Worm (Caenorhabditis elegans) whole organism, late embryonic: Measurements from ENCODE around the gene F31F7.2.

Experiments
- ceh-6 ChIP-seq: fragments of 200-800 bp; sonication (Bioruptor generic); optimal IDR thresholded peaks from 2 replicates; lab custom pipeline; 2018; ENCODE audit warnings: mild to moderate bottlenecking, missing genetic modification characterization, missing compliant biosample characterization
- dve-1 ChIP-seq: sonication (generic microtip); optimal IDR thresholded peaks from 2 replicates; lab custom pipeline; 2017; ENCODE audit warnings: antibody characterized with exemption, mild to moderate bottlenecking, missing genetic modification characterization, missing compliant biosample characterization
- ets-4 ChIP-seq: sonication (generic microtip); optimal IDR thresholded peaks from 2 replicates; lab custom pipeline; 2016; ENCODE audit warnings: missing genetic modification characterization, missing compliant biosample characterization
- madf-2 ChIP-seq: sonication (generic microtip); optimal IDR thresholded peaks from 2 replicates; lab custom pipeline; 2017; ENCODE audit warnings: missing genetic modification characterization, missing compliant biosample characterization
- nfya-1 ChIP-seq: sonication (generic microtip); optimal IDR thresholded peaks from 2 replicates; lab custom pipeline; 2017; ENCODE audit warnings: missing genetic modification characterization, mild to moderate bottlenecking, missing compliant biosample characterization, antibody characterized with exemption, moderate library complexity
- odd-2 ChIP-seq: sonication (generic microtip); optimal IDR thresholded peaks from 2 replicates; lab custom pipeline; 2017; ENCODE audit warnings: antibody characterized with exemption, mild to moderate bottlenecking, missing genetic modification characterization, missing compliant biosample characterization
- pqm-1 ChIP-seq: sonication (generic microtip); optimal IDR thresholded peaks from 2 replicates; lab custom pipeline; 2016; ENCODE audit warnings: missing genetic modification characterization, missing compliant biosample characterization
- sox-4 ChIP-seq: sonication (generic microtip); optimal IDR thresholded peaks from 2 replicates; lab custom pipeline; 2017; ENCODE audit warnings: mild to moderate bottlenecking, missing genetic modification characterization, inconsistent platforms, missing compliant biosample characterization
- tbx-2 ChIP-seq: sonication (generic microtip); optimal IDR thresholded peaks from 2 replicates; lab custom pipeline; 2016; ENCODE audit warnings: missing genetic modification characterization, missing compliant biosample characterization

ce11 chrV:6268526-6268925 is 2.1 kb upstream of the F31F7.2 start:
- TF ChIP-seq tbx-2 (tag; lab: Kevin White, UChicago) (no peak), odd-2 (tag; lab: Kevin White, UChicago) (no peak), nfya-1 (tag; lab: Kevin White, UChicago) (no peak), sox-4 (tag; lab: Kevin White, UChicago) (no peak), ets-4 (no peak), pqm-1 (tag; lab: Kevin White, UChicago) (no peak), madf-2 (no peak), ceh-6 (GFP tag; lab: Kevin White, UChicago) (no peak), dve-1 (tag; lab: Kevin White, UChicago) (no peak)
